Fruit fly (Drosophila melanogaster): ENCODE measurements around the gene Tsc1.

Gene Tsc1

DNA sequence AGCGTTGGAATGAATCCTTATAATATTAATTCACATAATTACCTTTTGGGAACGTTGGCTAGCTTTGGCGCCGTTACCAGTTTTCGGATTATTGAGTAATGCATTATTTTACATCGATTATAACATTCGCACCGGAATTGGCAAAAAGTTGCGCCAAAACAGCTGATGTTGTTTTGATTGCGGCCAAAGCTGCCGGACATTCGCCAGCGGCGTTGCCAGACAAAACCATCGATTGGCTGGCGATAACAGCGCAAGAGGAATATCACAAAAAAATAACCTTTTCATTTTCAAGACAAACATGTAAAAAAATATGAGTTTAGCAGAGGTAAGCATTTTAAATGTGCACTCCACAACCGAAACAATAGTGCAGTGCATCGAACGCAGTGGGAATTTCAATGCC, at the start of gene Tsc1, which contains the start of gene GatB:
TSS of gene Tsc1 (plus strand) at position 228 of the 400 bp plus-strand sequence.
TSS of gene GatB (minus strand) at position 176 of the 400 bp plus-strand sequence.
- no peak for TF ChIP-seq CG7045 (GFP tag; optimal IDR thresholded peaks at IDR 0.05)
- no peak for TF ChIP-seq CG14711 (tag; optimal IDR thresholded peaks at IDR 0.05)
- TF ChIP-seq cnc (optimal IDR thresholded peaks at IDR 0.05), result no peak
- TF ChIP-seq tj (GFP tag; optimal IDR thresholded peaks at IDR 0.05), result peak; percentile 21
- no peak for TF ChIP-seq CG5204 (GFP tag; optimal IDR thresholded peaks at IDR 0.05)
- TF ChIP-seq ovo (GFP tag; optimal IDR thresholded peaks at IDR 0.05), result no peak
- no peak for TF ChIP-seq Clk (GFP tag; optimal IDR thresholded peaks at IDR 0.05)
- peak; percentile 14 for TF ChIP-seq cic (GFP tag; optimal IDR thresholded peaks at IDR 0.05)
- TF ChIP-seq CG1620 (GFP tag; optimal IDR thresholded peaks at IDR 0.05), result no peak
- TF ChIP-seq Hr96 (GFP tag; optimal IDR thresholded peaks at IDR 0.05), result no peak
- TF ChIP-seq bab1 (GFP tag; optimal IDR thresholded peaks at IDR 0.05), result peak; percentile 62
- TF ChIP-seq kay (GFP tag; ENCODE audit: borderline replicate concordance), result no peak
- no peak for TF ChIP-seq CG33017 (tag; optimal IDR thresholded peaks at IDR 0.05)
- no peak for TF ChIP-seq CG11617 (GFP tag; optimal IDR thresholded peaks at IDR 0.05)
- TF ChIP-seq CG12768 (GFP tag; optimal IDR thresholded peaks at IDR 0.05), result no peak
- TF ChIP-seq Crg-1 (GFP tag; optimal IDR thresholded peaks at IDR 0.05), result no peak
- no peak for TF ChIP-seq Mnt (GFP tag; optimal IDR thresholded peaks at IDR 0.05)
- no peak for TF ChIP-seq pad (GFP tag; optimal IDR thresholded peaks at IDR 0.05)
- TF ChIP-seq toe (GFP tag; optimal IDR thresholded peaks at IDR 0.05), result no peak
- no peak for TF ChIP-seq CG7101 (tag; optimal IDR thresholded peaks at IDR 0.05)

DNA sequence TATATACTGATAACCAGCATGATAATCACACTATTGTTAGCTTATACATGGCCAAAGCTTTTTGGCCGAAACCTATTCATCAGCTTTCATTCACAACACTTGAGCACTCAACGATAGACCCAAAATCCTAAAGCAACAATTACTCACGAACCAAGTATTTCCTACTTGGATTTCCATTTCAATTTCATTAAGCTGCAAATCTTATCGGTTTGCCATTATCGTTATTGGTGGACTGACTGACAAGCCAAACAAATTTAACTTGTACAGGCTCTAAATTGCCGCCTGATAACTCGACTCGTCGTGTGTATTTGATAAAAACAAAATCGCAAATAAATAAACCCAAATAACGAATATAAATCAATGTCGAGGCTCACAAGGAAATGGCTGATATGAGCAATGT, 45.1 kb upstream of the Tsc1 start:
- TF ChIP-seq CG12768 (GFP tag; optimal IDR thresholded peaks at IDR 0.05) (no peak), kay (GFP tag; ENCODE audit: borderline replicate concordance) (peak; percentile 83), CG7045 (GFP tag; optimal IDR thresholded peaks at IDR 0.05) (no peak), CG1620 (GFP tag; optimal IDR thresholded peaks at IDR 0.05) (no peak), cic (GFP tag; optimal IDR thresholded peaks at IDR 0.05) (peak; percentile 89)

DNA sequence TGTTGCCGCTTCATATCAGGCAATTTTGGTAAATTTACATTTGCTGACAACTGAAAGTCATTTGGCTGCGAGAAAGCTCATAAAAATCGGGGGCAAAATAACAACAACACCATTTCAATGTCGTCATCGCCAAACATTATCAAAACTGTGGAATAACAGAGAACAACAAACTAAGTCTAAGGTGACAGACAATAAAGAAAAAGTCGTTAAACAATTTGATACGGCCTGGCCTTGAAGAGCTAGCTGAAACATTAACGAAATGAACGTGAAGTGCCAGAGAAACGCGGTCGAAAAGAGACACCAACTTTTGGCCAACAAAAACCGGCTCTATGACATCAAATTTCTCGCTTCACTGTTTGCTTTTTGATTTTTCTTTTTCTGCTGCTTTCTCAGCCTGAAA, 40.0 kb upstream of the Tsc1 start:
- TF ChIP-seq CG11617 (GFP tag; optimal IDR thresholded peaks at IDR 0.05) (no peak), Crg-1 (GFP tag; optimal IDR thresholded peaks at IDR 0.05) (no peak), CG14711 (tag; optimal IDR thresholded peaks at IDR 0.05) (no peak), Clk (GFP tag; optimal IDR thresholded peaks at IDR 0.05) (no peak), Mnt (GFP tag; optimal IDR thresholded peaks at IDR 0.05) (no peak), CG1620 (GFP tag; optimal IDR thresholded peaks at IDR 0.05) (no peak), CG12768 (GFP tag; optimal IDR thresholded peaks at IDR 0.05) (no peak), CG5204 (GFP tag; optimal IDR thresholded peaks at IDR 0.05) (no peak), CG33017 (tag; optimal IDR thresholded peaks at IDR 0.05) (no peak), ovo (GFP tag; optimal IDR thresholded peaks at IDR 0.05) (no peak), pad (GFP tag; optimal IDR thresholded peaks at IDR 0.05) (no peak), CG7101 (tag; optimal IDR thresholded peaks at IDR 0.05) (no peak), tj (GFP tag; optimal IDR thresholded peaks at IDR 0.05) (no peak)

DNA sequence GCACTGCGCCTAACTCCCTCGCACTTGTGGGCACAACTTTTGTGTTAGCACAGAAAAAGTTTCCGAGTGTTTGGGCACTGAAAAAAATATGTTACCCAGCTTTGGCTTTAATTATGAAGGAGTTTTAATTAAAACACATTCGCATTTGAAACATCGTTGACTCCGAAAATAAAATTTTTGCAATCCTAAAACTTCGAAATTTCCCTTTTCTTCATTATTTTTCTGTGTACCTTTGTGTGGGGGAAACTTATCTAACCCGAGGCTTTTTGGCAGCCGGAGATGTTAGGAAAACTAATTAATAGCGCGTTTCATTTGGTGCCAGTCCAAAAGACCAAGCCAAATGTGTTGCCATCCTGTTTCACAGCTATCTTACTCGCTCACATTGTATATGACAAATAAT, 38.5 kb upstream of the Tsc1 start:
- no peak for TF ChIP-seq cic (GFP tag; optimal IDR thresholded peaks at IDR 0.05)
- TF ChIP-seq Clk (GFP tag; optimal IDR thresholded peaks at IDR 0.05), result no peak

DNA sequence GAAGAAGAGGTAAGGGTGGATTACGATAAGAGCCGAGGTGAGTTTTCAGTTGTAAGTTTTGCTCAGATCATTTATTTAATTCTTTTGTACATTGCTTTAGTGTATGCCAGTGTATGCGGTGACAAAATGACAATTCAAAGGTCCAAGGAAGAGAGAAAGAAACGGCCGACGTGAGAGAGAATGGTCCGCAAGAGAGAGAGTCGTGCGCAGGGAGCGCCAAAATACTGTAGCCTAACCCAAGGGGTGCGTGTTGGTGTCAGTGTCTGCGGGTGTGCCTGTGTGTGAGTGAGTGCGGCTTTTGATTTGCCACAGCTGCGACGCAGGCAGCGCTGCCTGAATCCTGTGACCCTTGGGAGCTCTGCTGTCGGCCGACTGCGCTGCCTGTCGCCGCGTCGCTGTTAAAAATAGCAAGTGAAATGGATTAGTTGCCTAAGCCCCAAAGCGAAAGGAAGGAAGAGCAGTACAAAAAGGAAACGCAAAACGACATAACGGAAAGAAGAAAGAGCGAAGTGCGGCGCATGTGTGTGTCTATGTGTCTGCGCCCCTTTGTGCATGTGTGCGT, 37.4 kb upstream of the Tsc1 start:
- TF ChIP-seq Crg-1 (GFP tag; optimal IDR thresholded peaks at IDR 0.05), result no peak
- TF ChIP-seq tj (GFP tag; optimal IDR thresholded peaks at IDR 0.05), result no peak
- TF ChIP-seq toe (GFP tag; optimal IDR thresholded peaks at IDR 0.05), result no peak
- TF ChIP-seq kay (GFP tag; ENCODE audit: borderline replicate concordance), result no peak
- TF ChIP-seq cic (GFP tag; optimal IDR thresholded peaks at IDR 0.05), result no peak
- no peak for TF ChIP-seq pad (GFP tag; optimal IDR thresholded peaks at IDR 0.05)
- TF ChIP-seq CG5204 (GFP tag; optimal IDR thresholded peaks at IDR 0.05), result no peak
- no peak for TF ChIP-seq CG7101 (tag; optimal IDR thresholded peaks at IDR 0.05)
- TF ChIP-seq Clk (GFP tag; optimal IDR thresholded peaks at IDR 0.05), result no peak
- no peak for TF ChIP-seq bab1 (GFP tag; optimal IDR thresholded peaks at IDR 0.05)
- no peak for TF ChIP-seq CG33017 (tag; optimal IDR thresholded peaks at IDR 0.05)
- no peak for TF ChIP-seq CG1620 (GFP tag; optimal IDR thresholded peaks at IDR 0.05)
- no peak for TF ChIP-seq CG11617 (GFP tag; optimal IDR thresholded peaks at IDR 0.05)

DNA sequence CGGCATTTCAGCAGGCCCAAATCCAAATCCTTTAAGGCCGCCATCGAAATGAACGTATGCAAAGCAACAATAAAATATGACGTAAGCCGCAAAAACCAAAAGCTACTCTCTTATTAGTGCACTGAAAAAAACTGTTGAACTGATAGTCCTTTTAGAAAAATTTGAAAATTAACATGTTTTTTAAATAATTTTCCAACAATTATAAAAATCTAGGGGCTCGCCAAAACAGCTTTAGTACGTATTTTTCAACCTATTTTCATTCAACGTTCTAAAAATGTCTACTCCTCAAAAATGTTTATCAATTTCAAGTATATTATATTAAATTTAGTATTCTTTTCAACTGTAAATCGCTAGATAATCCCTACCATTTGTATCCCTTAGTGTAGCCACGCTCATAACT, 36.7 kb upstream of the Tsc1 start:
- TF ChIP-seq CG7045 (GFP tag; optimal IDR thresholded peaks at IDR 0.05) (no peak), toe (GFP tag; optimal IDR thresholded peaks at IDR 0.05) (no peak), ovo (GFP tag; optimal IDR thresholded peaks at IDR 0.05) (no peak), cnc (optimal IDR thresholded peaks at IDR 0.05) (no peak), Crg-1 (GFP tag; optimal IDR thresholded peaks at IDR 0.05) (no peak)
